Worm (Caenorhabditis elegans): ENCODE data around the gene F08F3.4.

ce11 chrV:5364863-5365262 is 45.9 kb upstream of the F08F3.4 start, which contains the start of gene T09D3.8:
- no peak for TF ChIP-seq mdl-1 (tag; optimal IDR thresholded peaks at IDR 0.05)
- TF ChIP-seq lin-39 (tag; optimal IDR thresholded peaks at IDR 0.05): no peak
- no peak for TF ChIP-seq nhr-76 (tag; optimal IDR thresholded peaks at IDR 0.05)
- TF ChIP-seq pqm-1 (tag; optimal IDR thresholded peaks at IDR 0.05): no peak
- no peak for TF ChIP-seq skn-1 (tag; optimal IDR thresholded peaks at IDR 0.05)
- TF ChIP-seq rnt-1 (tag; optimal IDR thresholded peaks at IDR 0.05): no peak
- TF ChIP-seq zip-4 (GFP tag; optimal IDR thresholded peaks at IDR 0.05): no peak

Measured in whole organism, L1 larva.